Worm (Caenorhabditis elegans) whole organism, L3 larva: ENCODE results near the gene F28H6.6.

Source experiments
- elt-1 ChIP-seq: fragments of 150-350 bp; optimal IDR thresholded peaks from 2 replicates; lab custom pipeline; 2014; ENCODE audit warnings: missing biosample characterization, missing genetic modification characterization
- lin-15B ChIP-seq: fragments of 150-350 bp; optimal IDR thresholded peaks from 2 replicates; lab custom pipeline; 2014; ENCODE audit warnings: missing biosample characterization, missing genetic modification characterization
- mdl-1 ChIP-seq: fragments of 150-350 bp; optimal IDR thresholded peaks from 2 replicates; lab custom pipeline; 2014; ENCODE audit warnings: missing biosample characterization, missing genetic modification characterization

DNA sequence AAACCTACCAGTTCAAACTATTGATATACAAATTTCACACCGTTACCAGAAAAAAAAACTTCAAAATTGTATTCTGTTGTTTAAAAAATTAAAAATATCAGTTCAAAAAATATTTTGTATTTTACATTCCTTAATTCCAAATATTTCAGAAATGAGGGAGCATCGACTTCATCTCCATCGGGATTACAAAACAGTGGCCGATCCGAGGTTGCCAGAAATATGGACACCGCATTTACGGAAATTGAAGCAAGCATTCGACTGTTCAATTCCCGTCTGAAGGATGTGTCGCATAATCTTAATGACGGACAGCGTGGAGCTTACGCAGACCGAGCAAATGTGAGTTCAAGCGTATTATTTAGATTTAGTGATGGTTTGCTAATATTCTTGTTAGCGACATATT, 7.0 kb upstream of the F28H6.6 start:
- TF ChIP-seq elt-1 (tag; lab: Kevin White, UChicago), result no peak
- no peak for TF ChIP-seq mdl-1 (tag; lab: Kevin White, UChicago)
- no peak for TF ChIP-seq lin-15B (tag; lab: Kevin White, UChicago)
